Worm (Caenorhabditis elegans): Measurements from ENCODE around the gene C04E7.5.

C04E7.5 gene

ce11 chrX:324021-324420 lies 36.6 kb upstream of the C04E7.5 start (continued):
- no peak for TF ChIP-seq pha-4 (tag; optimal IDR thresholded peaks at IDR 0.05)
- no peak for TF ChIP-seq atf-7 (tag; optimal IDR thresholded peaks at IDR 0.05)
- TF ChIP-seq mxl-1 (tag; optimal IDR thresholded peaks at IDR 0.05), result no peak
- no peak for TF ChIP-seq bed-2 (GFP tag; IDR thresholded peaks at IDR 0.05)
- TF ChIP-seq zfh-2 (GFP tag; conservative IDR thresholded peaks at IDR 0.05), result peak; percentile 79
- TF ChIP-seq nhr-27 (tag; optimal IDR thresholded peaks at IDR 0.05), result no peak
- no peak for TF ChIP-seq F37B4.10 (GFP tag; IDR thresholded peaks at IDR 0.05)
- TF ChIP-seq F22D6.2 (tag; optimal IDR thresholded peaks at IDR 0.05), result no peak
- TF ChIP-seq tbx-9 (tag; optimal IDR thresholded peaks at IDR 0.05; ENCODE audit: borderline replicate concordance), result no peak
- no peak for TF ChIP-seq bed-1 (GFP tag; IDR thresholded peaks at IDR 0.05)
- no peak for TF ChIP-seq nhr-179 (tag; optimal IDR thresholded peaks at IDR 0.05)
- TF ChIP-seq ztf-18 (tag; optimal IDR thresholded peaks at IDR 0.05), result no peak
- no peak for TF ChIP-seq snpc-4 (GFP tag; optimal IDR thresholded peaks at IDR 0.05)
- peak in 1 of 4 experiments; percentile 4 for TF ChIP-seq snpc-4 (tag; optimal IDR thresholded peaks at IDR 0.05)
- TF ChIP-seq cebp-1 (GFP tag; IDR thresholded peaks at IDR 0.05), result no peak
- TF ChIP-seq cebp-1 (tag; optimal IDR thresholded peaks at IDR 0.05), result peak; percentile 66
- TF ChIP-seq die-1 (tag; optimal IDR thresholded peaks at IDR 0.05), result no peak
- no peak for TF ChIP-seq madf-8 (GFP tag; conservative IDR thresholded peaks at IDR 0.05)
- TF ChIP-seq lsl-1 (GFP tag; optimal IDR thresholded peaks at IDR 0.05), result no peak
- TF ChIP-seq athp-1 (tag; optimal IDR thresholded peaks at IDR 0.05), result no peak
- TF ChIP-seq ets-4 (GFP tag; optimal IDR thresholded peaks at IDR 0.05), result no peak
- peak; percentile 25; the same call in 1 of the 2 replicates for TF ChIP-seq attf-3 (GFP tag; conservative IDR thresholded peaks at IDR 0.05)
- no peak for TF ChIP-seq fkh-3 (tag; optimal IDR thresholded peaks at IDR 0.05)
- 0 out of 2 replicates have a peak, but pooled peaks have one; percentile 13 for TF ChIP-seq cebp-2 (GFP tag; IDR thresholded peaks at IDR 0.05)
- no peak for TF ChIP-seq chd-7 (tag; optimal IDR thresholded peaks at IDR 0.05)
- TF ChIP-seq zim-3 (tag; optimal IDR thresholded peaks at IDR 0.05), result no peak
- TF ChIP-seq repo-1 (tag; optimal IDR thresholded peaks at IDR 0.05), result no peak
- no peak for TF ChIP-seq lin-54 (GFP tag; optimal IDR thresholded peaks at IDR 0.05)
- no peak for TF ChIP-seq B0336.3 (GFP tag; IDR thresholded peaks at IDR 0.05)
- TF ChIP-seq let-526 (GFP tag; IDR thresholded peaks at IDR 0.05), result no peak
- no peak for TF ChIP-seq ztf-28 (GFP tag; IDR thresholded peaks at IDR 0.05)
- TF ChIP-seq ccch-3 (GFP tag; optimal IDR thresholded peaks at IDR 0.05), result no peak
- no peak for TF ChIP-seq B0261.1 (tag; optimal IDR thresholded peaks at IDR 0.05)
- TF ChIP-seq aptf-3 (GFP tag; IDR thresholded peaks at IDR 0.05), result no peak
- no peak for TF ChIP-seq ztf-26 (tag; optimal IDR thresholded peaks at IDR 0.05)
- TF ChIP-seq C06A6.2 (GFP tag; conservative IDR thresholded peaks at IDR 0.05), result no peak
- TF ChIP-seq hmg-20 (GFP tag; IDR thresholded peaks at IDR 0.05), result 0 out of 2 replicates have a peak, but pooled peaks have one; percentile 8
- TF ChIP-seq ekl-4 (GFP tag; IDR thresholded peaks at IDR 0.05), result no peak
- TF ChIP-seq lir-1 (GFP tag; conservative IDR thresholded peaks at IDR 0.05), result no peak
- TF ChIP-seq nhr-120 (GFP tag; IDR thresholded peaks at IDR 0.05), result no peak
- peak; percentile 4 for TF ChIP-seq F23B12.7 (tag; optimal IDR thresholded peaks at IDR 0.05; ENCODE audit: insufficient read depth)
- no peak for TF ChIP-seq F57A8.1 (GFP tag; optimal IDR thresholded peaks at IDR 0.05)
- peak; percentile 54 for TF ChIP-seq ceh-27 (GFP tag; optimal IDR thresholded peaks at IDR 0.05)
- 0 out of 2 replicates have a peak, but pooled peaks have one; percentile 27 for TF ChIP-seq dox-1 (GFP tag; IDR thresholded peaks at IDR 0.05)
- peak; percentile 69 for TF ChIP-seq hmg-1.2 (GFP tag; IDR thresholded peaks at IDR 0.05)
- TF ChIP-seq Y67H2A.10 (GFP tag; conservative IDR thresholded peaks at IDR 0.05), result no peak
- no peak for TF ChIP-seq snpc-3.4 (tag; optimal IDR thresholded peaks at IDR 0.05)
- TF ChIP-seq C17E4.6 (GFP tag; IDR thresholded peaks at IDR 0.05), result no peak
- no peak for TF ChIP-seq D2030.7 (GFP tag; IDR thresholded peaks at IDR 0.05)
- no peak for TF ChIP-seq ztf-22 (GFP tag; optimal IDR thresholded peaks at IDR 0.05)

Measured in whole organism, young adult.